Fruit fly (Drosophila melanogaster) S2 (cell line): ENCODE data around the gene CG15882.

Experiments used
- CG8478 ChIP-seq: fragments of >200 bp; optimal IDR thresholded peaks from 2 replicates; lab custom pipeline; 2018
- CTCF ChIP-seq, 2 experiments: fragments of >200 bp; optimal IDR thresholded peaks; 2 replicates each; lab custom pipeline; 2018

CG15882 gene

dm6 chrX:19158519-19159289 lies 34.5 kb upstream of the CG15882 start:
- TF ChIP-seq CG8478 = no peak
- no peak for TF ChIP-seq CTCF (optimal IDR thresholded peaks at IDR 0.05; lab: Kevin White, UChicago)

DNA sequence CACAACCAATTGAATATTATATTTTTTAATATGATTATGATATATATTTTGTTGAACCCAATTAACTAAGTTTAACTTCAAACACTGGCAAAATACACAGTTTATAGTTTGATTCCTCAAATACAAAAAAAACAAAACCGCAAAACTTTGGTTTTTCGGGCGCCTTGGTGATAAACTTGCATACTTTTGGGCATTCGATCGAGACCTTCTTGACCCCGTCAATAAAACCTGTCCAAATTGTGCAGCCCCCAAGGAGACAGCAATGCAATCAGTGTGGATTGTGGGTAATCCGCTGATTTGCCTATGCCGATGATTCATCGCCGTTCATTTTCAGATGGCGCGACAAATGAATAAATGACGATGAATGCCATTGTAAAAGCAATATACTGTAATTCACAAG lies 33.3 kb upstream of the CG15882 start:
- TF ChIP-seq CTCF (optimal IDR thresholded peaks at IDR 0.05; lab: Kevin White, UChicago) = no peak

DNA sequence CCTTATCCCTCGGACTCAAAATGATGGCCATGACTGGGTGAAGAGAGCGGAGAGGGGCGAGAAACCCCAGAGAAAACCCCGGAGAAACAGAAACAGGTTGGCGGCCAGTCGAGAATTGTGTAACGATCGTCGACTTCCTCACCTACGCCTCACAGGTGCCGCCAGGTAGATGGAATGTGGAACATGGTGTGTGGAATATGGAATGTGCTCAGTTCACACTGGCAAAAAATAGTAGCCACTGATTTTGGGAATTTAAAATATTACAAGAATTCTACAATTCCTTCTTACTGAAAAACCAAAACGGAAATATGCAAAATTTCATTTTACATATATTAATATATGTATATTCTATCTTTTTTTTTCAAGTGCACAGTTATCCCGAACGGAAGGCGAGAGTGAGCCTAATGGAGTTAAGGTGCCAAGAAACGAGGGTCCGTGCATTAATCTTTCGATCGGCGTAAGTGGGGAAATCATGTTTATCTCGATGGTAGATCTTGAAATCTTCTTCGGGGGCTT lies 31.8 kb upstream of the CG15882 start:
- no peak for TF ChIP-seq CG8478
- no peak for TF ChIP-seq CTCF (optimal IDR thresholded peaks at IDR 0.05; lab: Kevin White, UChicago)

dm6 chrX:19154998-19155397 lies 30.8 kb upstream of the CG15882 start:
- TF ChIP-seq CG8478 = no peak
- TF ChIP-seq CTCF (optimal IDR thresholded peaks at IDR 0.05; lab: Kevin White, UChicago) = no peak

dm6 chrX:19154249-19154648 lies 30.1 kb upstream of the CG15882 start:
- no peak for TF ChIP-seq CG8478
- no peak for TF ChIP-seq CTCF (optimal IDR thresholded peaks at IDR 0.05; lab: Kevin White, UChicago)

DNA sequence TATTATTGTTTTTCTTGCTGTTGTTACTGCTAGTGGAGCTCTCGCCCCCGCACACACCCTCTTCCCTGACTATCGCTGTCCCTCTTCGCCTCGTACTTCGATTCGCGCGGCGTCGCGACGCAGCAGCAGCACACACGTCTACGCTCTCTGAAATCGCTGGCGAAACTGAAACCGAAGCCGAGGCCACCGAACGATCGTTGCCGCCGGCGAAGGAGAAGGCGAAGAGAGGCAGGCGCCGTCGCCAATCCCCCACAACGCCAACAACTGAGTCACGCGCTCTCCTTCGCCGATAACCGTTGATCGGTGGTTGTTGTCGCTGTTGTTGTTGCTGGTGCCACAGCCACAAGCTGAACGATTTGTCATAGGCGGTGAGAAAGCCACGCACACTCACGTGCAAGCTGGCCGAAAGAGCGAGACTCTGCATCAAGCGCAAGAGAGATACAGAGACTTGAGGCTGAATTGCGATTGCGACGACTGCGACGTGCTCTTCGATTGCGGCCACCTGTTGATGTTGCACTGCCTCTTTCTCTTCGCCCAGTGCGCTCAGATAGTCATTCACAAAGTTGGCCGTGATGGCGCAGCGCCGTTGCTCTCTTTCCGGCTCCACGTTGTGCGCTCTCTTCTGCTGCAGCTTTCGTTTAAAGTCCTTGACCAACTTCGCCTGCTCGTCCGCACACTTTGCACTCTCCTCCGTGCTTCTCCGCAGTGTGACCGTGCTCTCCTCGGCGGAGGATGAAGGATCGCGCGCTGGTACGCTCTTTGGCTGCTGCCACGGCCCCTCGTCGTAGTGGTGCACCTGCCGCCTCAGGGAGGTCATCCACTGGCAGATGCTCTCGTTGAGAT lies 29.3 kb upstream of the CG15882 start:
- no peak for TF ChIP-seq CTCF (optimal IDR thresholded peaks at IDR 0.05; lab: Kevin White, UChicago)
- TF ChIP-seq CG8478 = no peak

- TF ChIP-seq CG8478 (no peak), CTCF (optimal IDR thresholded peaks at IDR 0.05; lab: Kevin White, UChicago) (no peak)
Observed at dm6 chrX:19152570-19153287, 28.5 kb upstream of the CG15882 start.

DNA sequence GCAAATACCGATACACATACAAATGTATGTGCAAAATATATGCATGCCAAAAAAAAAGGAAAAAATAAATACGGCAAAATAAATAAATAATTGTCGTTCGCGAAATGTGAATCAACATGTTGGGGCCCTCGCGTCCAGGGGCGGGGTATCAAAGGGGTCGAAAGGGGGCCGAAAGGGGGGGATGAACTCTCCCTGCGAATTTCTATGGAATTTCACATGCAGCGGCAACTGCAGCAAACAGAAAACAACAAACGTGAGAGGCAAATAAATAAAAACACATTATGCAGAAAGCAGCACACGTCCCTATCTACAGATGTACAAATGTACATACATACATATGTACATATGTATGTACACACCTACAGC lies 25.3 kb upstream of the CG15882 start:
- no peak for TF ChIP-seq CTCF (optimal IDR thresholded peaks at IDR 0.05; lab: Kevin White, UChicago)
- no peak for TF ChIP-seq CG8478

- TF ChIP-seq CTCF (optimal IDR thresholded peaks at IDR 0.05; lab: Kevin White, UChicago) = no peak
- TF ChIP-seq CG8478 = no peak
Observed at dm6 chrX:19148798-19149510, 24.8 kb upstream of the CG15882 start.

- no peak for TF ChIP-seq CTCF (optimal IDR thresholded peaks at IDR 0.05; lab: Kevin White, UChicago)
- TF ChIP-seq CG8478 = no peak
Observed at dm6 chrX:19147939-19148641, 23.9 kb upstream of the CG15882 start.

DNA sequence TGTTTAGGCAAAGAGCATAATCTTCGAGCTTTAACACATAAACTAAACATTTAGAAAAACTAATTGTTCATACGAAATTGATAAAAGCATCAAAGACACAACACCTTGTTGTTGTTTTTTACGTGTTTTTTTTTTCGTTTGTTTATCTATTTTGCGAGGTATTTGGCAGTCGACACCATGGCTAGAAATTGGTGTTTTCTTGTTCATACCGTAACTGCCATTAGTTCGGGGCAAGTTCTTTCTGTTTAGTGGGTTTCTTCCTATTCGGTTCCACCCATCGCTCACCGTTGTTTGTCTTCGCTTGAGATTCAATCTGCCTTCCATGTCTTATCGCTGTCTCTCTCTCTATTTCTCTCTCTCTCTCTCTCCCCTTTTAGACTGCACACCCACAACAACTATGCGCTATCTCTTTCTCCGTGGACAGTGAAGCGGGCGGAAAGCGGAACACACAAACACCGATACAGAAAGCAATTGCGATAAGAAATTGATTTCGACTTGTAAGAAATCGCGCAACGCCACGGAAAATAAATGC lies 22.3 kb upstream of the CG15882 start:
- no peak for TF ChIP-seq CG8478
- TF ChIP-seq CTCF (optimal IDR thresholded peaks at IDR 0.05; lab: Kevin White, UChicago) = no peak

dm6 chrX:19144785-19145422 lies 20.7 kb upstream of the CG15882 start:
- TF ChIP-seq CTCF (optimal IDR thresholded peaks at IDR 0.05; lab: Kevin White, UChicago) (no peak), CG8478 (no peak)

DNA sequence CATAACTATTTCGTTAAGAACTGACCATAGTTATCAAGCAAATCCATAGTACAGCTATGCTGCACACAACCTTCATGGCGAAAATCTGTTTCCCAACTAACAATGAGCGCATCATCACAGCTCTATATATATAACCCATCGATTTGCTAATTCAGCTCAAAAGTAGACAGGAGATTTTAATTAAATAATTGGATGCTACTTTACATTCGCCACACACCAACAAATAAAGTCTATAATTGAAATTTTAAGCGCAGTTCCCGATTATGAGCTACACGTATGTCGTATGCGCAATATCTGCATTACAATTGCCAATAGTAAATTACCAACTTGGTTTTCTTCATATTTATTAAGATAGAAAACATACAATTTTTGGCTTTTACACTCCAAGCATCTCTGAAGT lies 11.6 kb upstream of the CG15882 start, which contains the start of gene Obp18a:
Gene Obp18a, minus strand, starts transcription at position 101 of the 400 bp plus-strand sequence.
- no peak for TF ChIP-seq CG8478

DNA sequence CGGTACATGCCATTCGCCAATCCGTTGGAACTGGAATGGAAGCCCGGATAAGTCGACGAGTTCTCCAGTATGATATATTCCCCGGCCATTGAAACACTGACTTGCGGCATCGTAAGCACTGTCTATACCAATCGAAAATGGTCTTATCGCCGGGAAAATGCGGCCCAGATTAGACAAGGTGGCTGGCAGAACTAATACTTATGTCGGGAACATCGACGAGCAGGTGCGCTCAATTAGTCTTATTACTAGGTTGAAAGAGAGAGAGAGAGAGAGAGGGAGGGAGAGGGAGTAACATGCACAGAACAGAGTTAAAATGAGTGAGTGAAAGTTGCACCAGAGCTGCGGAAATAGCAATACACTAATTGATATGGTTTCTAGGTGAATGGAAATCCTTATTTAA lies 3.0 kb upstream of the CG15882 start, which contains the start of gene tgy:
Gene tgy, minus strand, starts transcription at position 101 of the 400 bp plus-strand sequence.
- TF ChIP-seq CTCF (optimal IDR thresholded peaks at IDR 0.05; lab: Kevin White, UChicago) (no peak), CG8478 (no peak)
